In genomic region chr3L:10089350-10090266, dm6 we compare ENCODE assay signal across 4 fruit fly cellular contexts.
TF ChIP-seq lines count a peak whose summit lies in the region.

CG14160 (minus strand) TSS chr3L:10089400.

- no peak for TF ChIP-seq CTCF in whole organism, embryonic (GFP tag; optimal IDR thresholded peaks at IDR 0.05; lab: Kevin White, UChicago)

TF ChIP-seq in whole organism, adult, 20 proteins besides CTCF, POLR2A, EP300 and RAD21:
- peak in 1 of 2 experiments; percentile 79 for TF ChIP-seq cnc (optimal IDR thresholded peaks at IDR 0.05; lab: Kevin White, UChicago)
- TF ChIP-seq tj (GFP tag; optimal IDR thresholded peaks at IDR 0.05; lab: Kevin White, UChicago) = no peak
- TF ChIP-seq CG14711 (tag; optimal IDR thresholded peaks at IDR 0.05; lab: Kevin White, UChicago) = peak; percentile 5

TF ChIP-seq in whole organism, embryonic, 481 proteins besides CTCF, POLR2A, EP300 and RAD21:
- TF ChIP-seq CG31441 (GFP tag; IDR thresholded peaks at IDR 0.05; lab: Robert Waterston, UW) = 0 out of 2 replicates have a peak, but pooled peaks have one; percentile 13
- peak; percentile 71 for TF ChIP-seq sug (tag; optimal IDR thresholded peaks at IDR 0.05; lab: Kevin White, UChicago)
- peak; percentile 13 for TF ChIP-seq CG11504 (tag; optimal IDR thresholded peaks at IDR 0.05; lab: Kevin White, UChicago)
- TF ChIP-seq CG2678 (tag; optimal IDR thresholded peaks at IDR 0.05; lab: Kevin White, UChicago) = peak; percentile 47
- TF ChIP-seq grau (tag; optimal IDR thresholded peaks at IDR 0.05; lab: Kevin White, UChicago) = peak; percentile 19
- no peak for TF ChIP-seq ewg (GFP tag; optimal IDR thresholded peaks at IDR 0.05; lab: Kevin White, UChicago)
- peak; percentile 27 for TF ChIP-seq lab (GFP tag; optimal IDR thresholded peaks at IDR 0.05; lab: Kevin White, UChicago)
- peak in 1 of 2 experiments; percentile 31 for TF ChIP-seq Hr51 (GFP tag; optimal IDR thresholded peaks at IDR 0.05; lab: Kevin White, UChicago)
- TF ChIP-seq CG7839 (tag; optimal IDR thresholded peaks at IDR 0.05; lab: Kevin White, UChicago) = peak; percentile 18
- peak; percentile 17; the same call in 1 of the 2 replicates for TF ChIP-seq GATAe (GFP tag; conservative IDR thresholded peaks at IDR 0.05; lab: Robert Waterston, UW)
- TF ChIP-seq CG15269 (tag; optimal IDR thresholded peaks at IDR 0.05; lab: Kevin White, UChicago) = no peak
- peak; percentile 20 for TF ChIP-seq Hmr (GFP tag; optimal IDR thresholded peaks at IDR 0.05; lab: Kevin White, UChicago)
- TF ChIP-seq CG3281 (GFP tag; optimal IDR thresholded peaks at IDR 0.05; lab: Kevin White, UChicago) = peak; percentile 5
- TF ChIP-seq CG3726 (GFP tag; IDR thresholded peaks at IDR 0.05; lab: Robert Waterston, UW) = no peak
- TF ChIP-seq chinmo (GFP tag; IDR thresholded peaks at IDR 0.05; lab: Robert Waterston, UW; ENCODE audit: partially characterized antibody) = peak; percentile 26; the same call in 1 of the 4 replicates
- TF ChIP-seq CG15514 (GFP tag; optimal IDR thresholded peaks at IDR 0.05; lab: Kevin White, UChicago) = peak; percentile 94
- peak; percentile 96 for TF ChIP-seq exex (tag; optimal IDR thresholded peaks at IDR 0.05; lab: Kevin White, UChicago)
- peak; percentile 75 for TF ChIP-seq mirr (GFP tag; optimal IDR thresholded peaks at IDR 0.05; lab: Kevin White, UChicago)
- peak; percentile 30 for TF ChIP-seq gem (tag; optimal IDR thresholded peaks at IDR 0.05; lab: Kevin White, UChicago)
- no peak for TF ChIP-seq schlank (tag; optimal IDR thresholded peaks at IDR 0.05; lab: Kevin White, UChicago)
- TF ChIP-seq CG15011 (GFP tag; optimal IDR thresholded peaks at IDR 0.05; lab: Kevin White, UChicago) = no peak
- no peak for TF ChIP-seq CG8290 (GFP tag; optimal IDR thresholded peaks at IDR 0.05; lab: Kevin White, UChicago)
- TF ChIP-seq CG8290 (tag; optimal IDR thresholded peaks at IDR 0.05; lab: Kevin White, UChicago) = peak in 1 of 2 experiments; percentile 1

TF ChIP-seq in whole organism, prepupa, 60 proteins besides CTCF, POLR2A, EP300 and RAD21:
- no peak for TF ChIP-seq Sox15 (GFP tag; optimal IDR thresholded peaks at IDR 0.05; lab: Kevin White, UChicago)
- no peak for TF ChIP-seq Hr4 (GFP tag; optimal IDR thresholded peaks at IDR 0.05; lab: Kevin White, UChicago)
- TF ChIP-seq dsx (GFP tag; optimal IDR thresholded peaks at IDR 0.05; lab: Kevin White, UChicago; ENCODE audit: poor library complexity, severe bottlenecking) = no peak
- peak; percentile 4 for TF ChIP-seq svp (GFP tag; lab: Kevin White, UChicago)
- TF ChIP-seq vri (GFP tag; optimal IDR thresholded peaks at IDR 0.05; lab: Kevin White, UChicago) = peak; percentile 9
- TF ChIP-seq Blimp-1 (GFP tag; optimal IDR thresholded peaks at IDR 0.05; lab: Kevin White, UChicago) = no peak
- TF ChIP-seq CG16779 (tag; optimal IDR thresholded peaks at IDR 0.05; lab: Kevin White, UChicago) = no peak
- TF ChIP-seq CG3919 (GFP tag; optimal IDR thresholded peaks at IDR 0.05; lab: Kevin White, UChicago) = no peak
TF ChIP-seq in whole organism, prepupa: peak in this region for 2.

TF ChIP-seq in whole organism, wandering third instar larva, 38 proteins besides CTCF, POLR2A, EP300 and RAD21:
- TF ChIP-seq h (GFP tag; optimal IDR thresholded peaks at IDR 0.05; lab: Kevin White, UChicago) = no peak
- no peak for TF ChIP-seq usp (GFP tag; optimal IDR thresholded peaks at IDR 0.05; lab: Kevin White, UChicago)
- no peak for TF ChIP-seq GATAd (GFP tag; optimal IDR thresholded peaks at IDR 0.05; lab: Kevin White, UChicago)
- TF ChIP-seq Myc (optimal IDR thresholded peaks at IDR 0.05; lab: Kevin White, UChicago) = no peak
- no peak for TF ChIP-seq psq (GFP tag; optimal IDR thresholded peaks at IDR 0.05; lab: Kevin White, UChicago)
- TF ChIP-seq CrebA (GFP tag; optimal IDR thresholded peaks at IDR 0.05; lab: Kevin White, UChicago; ENCODE audit: borderline replicate concordance) = peak; percentile 23
- TF ChIP-seq CG32264 (GFP tag; optimal IDR thresholded peaks at IDR 0.05; lab: Kevin White, UChicago) = no peak
- no peak for TF ChIP-seq Rel (GFP tag; optimal IDR thresholded peaks at IDR 0.05; lab: Kevin White, UChicago)
- peak; percentile 81 for TF ChIP-seq Rel (tag; optimal IDR thresholded peaks at IDR 0.05; lab: Kevin White, UChicago)
- no peak for TF ChIP-seq OdsH (GFP tag; optimal IDR thresholded peaks at IDR 0.05; lab: Kevin White, UChicago)
- no peak for TF ChIP-seq Mio (GFP tag; optimal IDR thresholded peaks at IDR 0.05; lab: Kevin White, UChicago)
- no peak for TF ChIP-seq foxo (GFP tag; optimal IDR thresholded peaks at IDR 0.05; lab: Kevin White, UChicago)
- TF ChIP-seq sage (GFP tag; optimal IDR thresholded peaks at IDR 0.05; lab: Kevin White, UChicago) = no peak
